Fruit fly (Drosophila melanogaster) S2 (cell line): ENCODE measurements around the gene Fam92.

ENCODE experiments used
- CG8478 ChIP-seq: fragments of >200 bp; optimal IDR thresholded peaks from 2 replicates; lab custom pipeline; 2018
- CTCF ChIP-seq, 2 experiments: fragments of >200 bp; optimal IDR thresholded peaks; 2 replicates each; lab custom pipeline; 2018

- TF ChIP-seq CTCF (optimal IDR thresholded peaks at IDR 0.05; lab: Kevin White, UChicago) (no peak), CG8478 (lab: Kevin White, UChicago) (no peak)
These were observed 14.0 kb upstream of the Fam92 start for dm6 chr2L:12410679-12411078.
